Worm (Caenorhabditis elegans) whole organism, L4/young adult: ENCODE measurements around the gene ZK666.12.

Source experiments
- W03F9.2 ChIP-seq: fragments of 150-350 bp; optimal IDR thresholded peaks from 2 replicates; lab custom pipeline; 2014; ENCODE audit warnings: missing biosample characterization, missing genetic modification characterization
- dao-5 ChIP-seq: sonication (generic microtip); optimal IDR thresholded peaks from 2 replicates; lab custom pipeline; 2016; ENCODE audit warnings: missing genotype, missing genetic modification characterization, moderate library complexity, missing compliant biosample characterization
- him-1 ChIP-seq: sonication (generic microtip); optimal IDR thresholded peaks from 2 replicates; lab custom pipeline; 2016; ENCODE audit warnings: missing genotype, missing genetic modification reagents, missing genetic modification characterization, missing compliant biosample characterization

The ZK666.12 gene

ce11 chrII:10545213-10545612 is 49.2 kb downstream of the ZK666.12 start:
- TF ChIP-seq him-1 = no peak
- TF ChIP-seq dao-5 (tag; lab: Kevin White, UChicago) = no peak
- no peak for TF ChIP-seq W03F9.2 (tag; lab: Kevin White, UChicago)
